Fruit fly (Drosophila melanogaster): ENCODE measurements around the gene TfIIFalpha.

Gene TfIIFalpha

DNA sequence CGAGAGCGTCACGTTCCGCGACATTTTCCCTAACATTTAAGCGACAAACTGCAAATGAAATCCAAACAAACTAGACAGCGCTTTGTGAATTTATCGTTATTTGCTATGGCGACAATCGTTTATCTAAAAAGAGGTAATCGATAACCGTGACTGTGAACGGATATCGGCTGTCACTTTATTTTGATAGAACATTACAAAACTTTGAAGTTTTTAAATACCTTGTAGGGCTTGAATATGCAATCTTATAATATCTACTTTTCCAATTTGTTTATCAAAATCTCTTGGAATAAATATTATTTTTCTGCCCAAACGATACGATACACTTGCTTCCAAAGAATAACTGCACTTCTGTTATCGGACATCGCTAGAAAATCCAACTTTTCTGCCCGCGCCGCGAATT is at the start of gene TfIIFalpha, which contains the start of gene CG1024:
Gene TfIIFalpha (plus strand): TSS at position 339 of the 400 bp plus-strand sequence.
Gene CG1024 (minus strand): TSS at position 200 of the 400 bp plus-strand sequence.
- TF ChIP-seq CG7045 (GFP tag; optimal IDR thresholded peaks at IDR 0.05) (no peak), cic (GFP tag; optimal IDR thresholded peaks at IDR 0.05) (no peak), CG1620 (GFP tag; optimal IDR thresholded peaks at IDR 0.05) (peak; percentile 10), Mnt (GFP tag; optimal IDR thresholded peaks at IDR 0.05) (peak; percentile 31), cnc (optimal IDR thresholded peaks at IDR 0.05) (no peak), kay (GFP tag; ENCODE audit: borderline replicate concordance) (no peak), bab1 (GFP tag; optimal IDR thresholded peaks at IDR 0.05) (peak; percentile 73), tj (GFP tag; optimal IDR thresholded peaks at IDR 0.05) (no peak), toe (GFP tag; optimal IDR thresholded peaks at IDR 0.05) (no peak), CG11617 (GFP tag; optimal IDR thresholded peaks at IDR 0.05) (no peak), Hr96 (GFP tag; optimal IDR thresholded peaks at IDR 0.05) (no peak), CG14711 (tag; optimal IDR thresholded peaks at IDR 0.05) (no peak), ovo (GFP tag; optimal IDR thresholded peaks at IDR 0.05) (no peak), CG5204 (GFP tag; optimal IDR thresholded peaks at IDR 0.05) (no peak), Clk (GFP tag; optimal IDR thresholded peaks at IDR 0.05) (no peak), CG33017 (tag; optimal IDR thresholded peaks at IDR 0.05) (no peak), CG7101 (tag; optimal IDR thresholded peaks at IDR 0.05) (peak; percentile 31), Crg-1 (GFP tag; optimal IDR thresholded peaks at IDR 0.05) (peak; percentile 5), CG12768 (GFP tag; optimal IDR thresholded peaks at IDR 0.05) (no peak), pad (GFP tag; optimal IDR thresholded peaks at IDR 0.05) (no peak)

DNA sequence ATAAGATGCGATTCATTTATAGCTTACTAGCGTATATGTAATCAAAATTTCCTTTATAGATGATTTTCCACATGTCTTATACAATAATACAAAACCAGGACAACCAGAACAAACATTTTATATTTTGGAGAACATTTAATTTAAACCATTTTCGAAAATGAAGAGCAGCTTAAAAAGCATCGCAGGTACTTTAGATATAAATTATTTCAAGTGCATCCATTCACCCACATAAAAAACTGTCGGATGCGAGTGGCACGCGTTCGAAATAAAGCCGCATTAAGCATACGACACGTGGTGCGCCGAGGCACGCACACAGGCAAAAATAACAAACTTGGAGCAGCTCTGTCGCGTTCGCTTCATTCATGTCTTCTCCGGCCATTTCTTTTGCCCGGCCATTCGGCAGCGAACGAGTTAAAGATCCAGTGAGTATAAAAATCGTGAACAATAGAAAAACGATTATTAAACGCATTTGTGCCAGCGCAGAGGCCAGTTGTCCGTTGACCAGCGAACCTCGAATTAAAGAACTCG is 45.3 kb upstream of the TfIIFalpha start, which contains the start of gene Osi19:
Gene Osi19 (plus strand): TSS at position 457 of the 528 bp plus-strand sequence.
- TF ChIP-seq cic (GFP tag; optimal IDR thresholded peaks at IDR 0.05): no peak
- no peak for TF ChIP-seq cnc (optimal IDR thresholded peaks at IDR 0.05)
- no peak for TF ChIP-seq kay (GFP tag; ENCODE audit: borderline replicate concordance)
- no peak for TF ChIP-seq bab1 (GFP tag; optimal IDR thresholded peaks at IDR 0.05)
- no peak for TF ChIP-seq CG12768 (GFP tag; optimal IDR thresholded peaks at IDR 0.05)
- TF ChIP-seq CG5204 (GFP tag; optimal IDR thresholded peaks at IDR 0.05): no peak
- no peak for TF ChIP-seq CG1620 (GFP tag; optimal IDR thresholded peaks at IDR 0.05)
- no peak for TF ChIP-seq CG14711 (tag; optimal IDR thresholded peaks at IDR 0.05)
- no peak for TF ChIP-seq Mnt (GFP tag; optimal IDR thresholded peaks at IDR 0.05)
- TF ChIP-seq CG7045 (GFP tag; optimal IDR thresholded peaks at IDR 0.05): no peak
- no peak for TF ChIP-seq tj (GFP tag; optimal IDR thresholded peaks at IDR 0.05)
- no peak for TF ChIP-seq CG33017 (tag; optimal IDR thresholded peaks at IDR 0.05)
- no peak for TF ChIP-seq ovo (GFP tag; optimal IDR thresholded peaks at IDR 0.05)
- no peak for TF ChIP-seq Crg-1 (GFP tag; optimal IDR thresholded peaks at IDR 0.05)
- TF ChIP-seq toe (GFP tag; optimal IDR thresholded peaks at IDR 0.05): no peak
- TF ChIP-seq Hr96 (GFP tag; optimal IDR thresholded peaks at IDR 0.05): no peak
- TF ChIP-seq CG11617 (GFP tag; optimal IDR thresholded peaks at IDR 0.05): no peak
- no peak for TF ChIP-seq CG7101 (tag; optimal IDR thresholded peaks at IDR 0.05)

DNA sequence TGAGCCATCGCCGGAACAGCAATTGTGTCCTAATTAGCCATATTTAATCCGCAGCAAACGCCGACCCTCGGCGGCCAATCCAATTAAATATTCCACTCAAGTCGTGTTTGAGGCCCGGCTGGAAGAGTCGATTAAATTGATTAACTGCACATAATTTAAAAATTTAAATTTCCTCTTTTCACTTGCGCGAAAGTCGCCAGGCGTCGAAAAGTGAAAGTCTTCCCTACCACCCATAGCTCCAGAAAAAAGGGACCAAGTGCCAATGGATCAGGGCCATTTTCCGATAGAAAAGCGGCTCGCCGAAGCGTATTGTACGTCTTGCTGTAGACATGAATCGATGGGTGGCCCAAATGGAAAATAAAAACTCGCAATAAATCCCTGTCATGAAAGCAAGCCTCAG is 42.9 kb upstream of the TfIIFalpha start:
- TF ChIP-seq bab1 (GFP tag; optimal IDR thresholded peaks at IDR 0.05) (no peak), cic (GFP tag; optimal IDR thresholded peaks at IDR 0.05) (no peak), Hr96 (GFP tag; optimal IDR thresholded peaks at IDR 0.05) (no peak), CG7101 (tag; optimal IDR thresholded peaks at IDR 0.05) (no peak), cnc (optimal IDR thresholded peaks at IDR 0.05) (no peak), CG5204 (GFP tag; optimal IDR thresholded peaks at IDR 0.05) (no peak), Clk (GFP tag; optimal IDR thresholded peaks at IDR 0.05) (no peak), CG11617 (GFP tag; optimal IDR thresholded peaks at IDR 0.05) (no peak), CG7045 (GFP tag; optimal IDR thresholded peaks at IDR 0.05) (no peak), CG12768 (GFP tag; optimal IDR thresholded peaks at IDR 0.05) (no peak), CG1620 (GFP tag; optimal IDR thresholded peaks at IDR 0.05) (no peak), Crg-1 (GFP tag; optimal IDR thresholded peaks at IDR 0.05) (no peak), toe (GFP tag; optimal IDR thresholded peaks at IDR 0.05) (no peak), CG33017 (tag; optimal IDR thresholded peaks at IDR 0.05) (no peak), tj (GFP tag; optimal IDR thresholded peaks at IDR 0.05) (no peak), ovo (GFP tag; optimal IDR thresholded peaks at IDR 0.05) (no peak), pad (GFP tag; optimal IDR thresholded peaks at IDR 0.05) (no peak)

DNA sequence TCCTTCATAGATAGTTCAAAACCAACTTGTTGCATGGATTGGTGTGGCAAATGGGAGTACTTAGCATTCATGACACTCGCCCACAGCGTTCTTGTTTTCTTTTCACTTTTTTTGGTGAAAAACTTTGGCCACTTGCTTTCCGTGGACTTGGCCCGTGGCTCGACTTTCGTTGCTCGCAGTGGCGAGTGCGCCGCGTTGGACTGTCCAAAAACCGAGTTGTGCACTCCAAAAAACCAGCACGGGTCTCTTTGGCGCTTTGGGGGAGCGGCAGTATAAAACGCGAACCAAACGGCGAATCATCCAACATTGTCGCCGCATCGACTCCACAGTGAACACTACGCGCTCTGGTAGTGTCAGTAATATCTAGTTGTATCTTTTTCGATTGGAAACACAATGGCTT is 40.5 kb upstream of the TfIIFalpha start, which contains the start of gene Osi20:
Gene Osi20 (plus strand): TSS at position 301 of the 400 bp plus-strand sequence.
- TF ChIP-seq Crg-1 (GFP tag; optimal IDR thresholded peaks at IDR 0.05): no peak
- TF ChIP-seq CG14711 (tag; optimal IDR thresholded peaks at IDR 0.05): no peak
- no peak for TF ChIP-seq Hr96 (GFP tag; optimal IDR thresholded peaks at IDR 0.05)
- no peak for TF ChIP-seq Clk (GFP tag; optimal IDR thresholded peaks at IDR 0.05)
- TF ChIP-seq tj (GFP tag; optimal IDR thresholded peaks at IDR 0.05): no peak
- no peak for TF ChIP-seq toe (GFP tag; optimal IDR thresholded peaks at IDR 0.05)
- no peak for TF ChIP-seq Mnt (GFP tag; optimal IDR thresholded peaks at IDR 0.05)
- TF ChIP-seq pad (GFP tag; optimal IDR thresholded peaks at IDR 0.05): no peak
- no peak for TF ChIP-seq bab1 (GFP tag; optimal IDR thresholded peaks at IDR 0.05)
- no peak for TF ChIP-seq CG7045 (GFP tag; optimal IDR thresholded peaks at IDR 0.05)
- no peak for TF ChIP-seq ovo (GFP tag; optimal IDR thresholded peaks at IDR 0.05)
- no peak for TF ChIP-seq CG5204 (GFP tag; optimal IDR thresholded peaks at IDR 0.05)
- TF ChIP-seq cic (GFP tag; optimal IDR thresholded peaks at IDR 0.05): no peak
- no peak for TF ChIP-seq CG12768 (GFP tag; optimal IDR thresholded peaks at IDR 0.05)
- TF ChIP-seq cnc (optimal IDR thresholded peaks at IDR 0.05): no peak

DNA sequence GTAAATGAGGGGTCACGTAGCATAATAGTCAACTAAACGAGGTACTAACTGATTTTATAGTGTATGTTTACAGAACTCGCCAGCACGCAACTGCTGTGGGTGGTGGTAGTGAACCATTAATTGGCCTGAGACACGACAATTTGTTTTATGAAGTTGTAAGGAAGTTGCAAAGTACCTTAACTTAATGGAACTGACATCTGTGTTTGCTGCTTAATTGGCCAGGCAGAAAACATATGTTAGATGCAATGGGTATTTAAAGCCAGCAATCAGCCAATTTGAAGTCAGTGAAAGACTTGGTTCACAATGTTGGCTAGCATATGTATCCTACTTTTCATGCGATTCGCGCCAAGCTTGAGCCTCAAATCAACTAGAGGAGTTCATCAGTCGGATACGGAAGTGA is 38.6 kb upstream of the TfIIFalpha start, which contains the start of gene CG17917:
Gene CG17917 (plus strand): TSS at position 301 of the 400 bp plus-strand sequence.
- TF ChIP-seq Hr96 (GFP tag; optimal IDR thresholded peaks at IDR 0.05): no peak
- TF ChIP-seq CG14711 (tag; optimal IDR thresholded peaks at IDR 0.05): no peak
- no peak for TF ChIP-seq CG33017 (tag; optimal IDR thresholded peaks at IDR 0.05)
- TF ChIP-seq CG12768 (GFP tag; optimal IDR thresholded peaks at IDR 0.05): no peak
- TF ChIP-seq CG1620 (GFP tag; optimal IDR thresholded peaks at IDR 0.05): no peak
- no peak for TF ChIP-seq cnc (optimal IDR thresholded peaks at IDR 0.05)
- no peak for TF ChIP-seq toe (GFP tag; optimal IDR thresholded peaks at IDR 0.05)
- TF ChIP-seq ovo (GFP tag; optimal IDR thresholded peaks at IDR 0.05): no peak
- no peak for TF ChIP-seq Mnt (GFP tag; optimal IDR thresholded peaks at IDR 0.05)
- TF ChIP-seq CG7045 (GFP tag; optimal IDR thresholded peaks at IDR 0.05): no peak
- no peak for TF ChIP-seq Crg-1 (GFP tag; optimal IDR thresholded peaks at IDR 0.05)
- no peak for TF ChIP-seq bab1 (GFP tag; optimal IDR thresholded peaks at IDR 0.05)
- TF ChIP-seq tj (GFP tag; optimal IDR thresholded peaks at IDR 0.05): no peak
- TF ChIP-seq CG7101 (tag; optimal IDR thresholded peaks at IDR 0.05): no peak
- no peak for TF ChIP-seq cic (GFP tag; optimal IDR thresholded peaks at IDR 0.05)
- no peak for TF ChIP-seq CG5204 (GFP tag; optimal IDR thresholded peaks at IDR 0.05)
